Fruit fly (Drosophila melanogaster) whole organism, embryonic: ENCODE measurements around the gene Zwilch.
A peak's percentile ranks its signal among the peaks of the same experiment; 100 is the strongest.

ENCODE experiments used
- Antp ChIP-seq: fragments of 200-800 bp; sonication (Bioruptor generic); optimal IDR thresholded peaks from 3 replicates; lab custom pipeline; 2016; ENCODE audit warnings: missing biosample characterization, missing genetic modification characterization
- B-H2 ChIP-seq: fragments of 200-800 bp; sonication (Bioruptor generic); optimal IDR thresholded peaks from 2 replicates; lab custom pipeline; 2018; ENCODE audit warnings: missing biosample characterization, mild to moderate bottlenecking, missing genetic modification characterization
- CG10147 ChIP-seq: fragments of 200-800 bp; sonication (Bioruptor generic); optimal IDR thresholded peaks from 2 replicates; lab custom pipeline; 2019; ENCODE audit warnings: missing biosample characterization, mild to moderate bottlenecking, missing genetic modification characterization, moderate library complexity
- CG10321 ChIP-seq: fragments of 200-800 bp; sonication (Bioruptor generic); IDR thresholded peaks from 2 replicates; pipeline ENCODE4 v1.3.6; 2022; ENCODE audit warnings: missing biosample characterization, missing genetic modification characterization
- CG12236 ChIP-seq: fragments of 200-800 bp; sonication (Bioruptor generic); optimal IDR thresholded peaks from 2 replicates; lab custom pipeline; 2016; ENCODE audit warnings: missing biosample characterization, missing genetic modification characterization
- CG12744 ChIP-seq: fragments of 200-800 bp; sonication (Bioruptor generic); optimal IDR thresholded peaks from 2 replicates; lab custom pipeline; 2016; ENCODE audit warnings: missing biosample characterization, missing genetic modification characterization
- CG14050 ChIP-seq: fragments of 200-800 bp; sonication (Bioruptor generic); IDR thresholded peaks from 3 replicates; pipeline ENCODE4 v1.3.6; 2022; ENCODE audit warnings: missing biosample characterization, missing genetic modification characterization
- CG14965 ChIP-seq: fragments of 200-800 bp; sonication (Bioruptor generic); optimal IDR thresholded peaks from 2 replicates; lab custom pipeline; 2016; ENCODE audit warnings: missing biosample characterization, missing genetic modification characterization, borderline replicate concordance
- CG15011 ChIP-seq: fragments of 200-800 bp; sonication (Bioruptor generic); optimal IDR thresholded peaks from 3 replicates; lab custom pipeline; 2018; ENCODE audit warnings: missing biosample characterization, mild to moderate bottlenecking, missing genetic modification characterization
- CG15479 ChIP-seq: fragments of 200-800 bp; sonication (Bioruptor generic); optimal IDR thresholded peaks from 3 replicates; lab custom pipeline; 2019; ENCODE audit warnings: missing biosample characterization, mild to moderate bottlenecking, missing genetic modification characterization, moderate library complexity
- CG16813 ChIP-seq: fragments of 200-800 bp; sonication (Bioruptor generic); IDR thresholded peaks from 3 replicates; pipeline ENCODE4 v1.3.6; 2022; ENCODE audit warnings: missing biosample characterization, missing genetic modification characterization; ENCODE audit not compliant: partially characterized antibody
- CG16815 ChIP-seq: fragments of 200-800 bp; sonication (Bioruptor generic); optimal IDR thresholded peaks from 3 replicates; lab custom pipeline; 2017; ENCODE audit warnings: missing biosample characterization, mild to moderate bottlenecking, missing genetic modification characterization
- CG17359 ChIP-seq: fragments of 200-800 bp; sonication (Bioruptor generic); optimal IDR thresholded peaks from 3 replicates; lab custom pipeline; 2018; ENCODE audit warnings: missing biosample characterization, mild to moderate bottlenecking, missing genetic modification characterization, moderate library complexity
- CG2199 ChIP-seq: fragments of 200-800 bp; sonication (Bioruptor generic); IDR thresholded peaks from 3 replicates; pipeline ENCODE4 v1.3.6; 2022; ENCODE audit warnings: missing biosample characterization, missing genetic modification characterization
- CG32767 ChIP-seq: fragments of 200-800 bp; sonication (Bioruptor generic); IDR thresholded peaks from 2 replicates; pipeline ENCODE4 v1.3.6; 2022; ENCODE audit warnings: missing biosample characterization, missing genetic modification characterization
- CG43689 ChIP-seq: fragments of 200-800 bp; sonication (Bioruptor generic); IDR thresholded peaks from 2 replicates; pipeline ENCODE4 v1.3.6; 2022; ENCODE audit warnings: missing biosample characterization, missing genetic modification characterization
- CG6683 ChIP-seq: fragments of 200-800 bp; sonication (Bioruptor generic); optimal IDR thresholded peaks from 2 replicates; lab custom pipeline; 2017; ENCODE audit warnings: missing biosample characterization, mild to moderate bottlenecking, missing genetic modification characterization, missing genetic modification reagents
- CG6854 ChIP-seq: fragments of 200-800 bp; sonication (Bioruptor generic); optimal IDR thresholded peaks from 3 replicates; lab custom pipeline; 2017; ENCODE audit warnings: missing biosample characterization, mild to moderate bottlenecking, missing genetic modification characterization
- CG7271 ChIP-seq: fragments of 200-800 bp; sonication (Bioruptor generic); optimal IDR thresholded peaks from 2 replicates; lab custom pipeline; 2018; ENCODE audit warnings: missing biosample characterization, mild to moderate bottlenecking, missing genetic modification characterization, moderate library complexity
- CG7928 ChIP-seq: fragments of 200-800 bp; sonication (Bioruptor generic); optimal IDR thresholded peaks from 2 replicates; lab custom pipeline; 2017; ENCODE audit warnings: missing biosample characterization, mild to moderate bottlenecking, missing genetic modification characterization
- CG8765 ChIP-seq: fragments of 200-800 bp; sonication (Bioruptor generic); IDR thresholded peaks from 2 replicates; pipeline ENCODE4 v1.3.6; 2022; ENCODE audit warnings: missing biosample characterization, missing genetic modification characterization
- ERR ChIP-seq: fragments of 200-800 bp; sonication (Bioruptor generic); optimal IDR thresholded peaks from 2 replicates; lab custom pipeline; 2016; ENCODE audit warnings: missing biosample characterization, missing genetic modification characterization
- Eip74EF ChIP-seq, 2 experiments: fragments of 200-800 bp in 1 of 2; fragments of >200 bp in 1 of 2; sonication (Bioruptor generic) in 1 of 2; optimal IDR thresholded peaks; 2 replicates each; lab custom pipeline; 2017 to 2019; ENCODE audit warnings: missing biosample characterization in 2 of 2, missing genetic modification characterization in 2 of 2, mild to moderate bottlenecking in 1 of 2, moderate library complexity in 1 of 2
- Ets97D ChIP-seq: fragments of 200-800 bp; sonication (Bioruptor generic); optimal IDR thresholded peaks from 3 replicates; lab custom pipeline; 2016; ENCODE audit warnings: missing biosample characterization, missing genetic modification characterization
- Fer1 ChIP-seq: fragments of 200-800 bp; sonication (Bioruptor generic); optimal IDR thresholded peaks from 2 replicates; lab custom pipeline; 2017; ENCODE audit warnings: missing biosample characterization, mild to moderate bottlenecking, missing genetic modification characterization
- HLH54F ChIP-seq: fragments of 200-800 bp; sonication (Bioruptor generic); optimal IDR thresholded peaks from 3 replicates; lab custom pipeline; 2016; ENCODE audit warnings: missing biosample characterization, missing genetic modification characterization
- Ptx1 ChIP-seq: fragments of 200-800 bp; sonication (Bioruptor generic); IDR thresholded peaks from 2 replicates; pipeline ENCODE4 v1.3.6; 2022; ENCODE audit warnings: missing biosample characterization, missing genetic modification characterization
- Trl ChIP-seq, 3 experiments: fragments of >200 bp in 2 of 3; fragments of 200-800 bp in 1 of 3; sonication (Bioruptor generic) in 1 of 3; optimal IDR thresholded peaks; 2 replicates in 1 of 3; 3 replicates in 2 of 3; lab custom pipeline; 2016 to 2017; ENCODE audit warnings: missing biosample characterization in 1 of 3, missing genetic modification characterization in 1 of 3
- Xbp1 ChIP-seq: fragments of 200-800 bp; sonication (Bioruptor generic); optimal IDR thresholded peaks from 3 replicates; lab custom pipeline; 2016; ENCODE audit warnings: missing biosample characterization, mild to moderate bottlenecking, missing genetic modification characterization
- amos ChIP-seq: fragments of 200-800 bp; sonication (Bioruptor generic); IDR thresholded peaks from 2 replicates; pipeline ENCODE4 v1.3.6; 2022; ENCODE audit warnings: missing biosample characterization, missing genetic modification characterization; ENCODE audit not compliant: partially characterized antibody
- bbx ChIP-seq: fragments of 200-800 bp; sonication (Bioruptor generic); IDR thresholded peaks from 2 replicates; pipeline ENCODE4 v1.3.6; 2022; ENCODE audit warnings: missing biosample characterization, missing genetic modification characterization; ENCODE audit not compliant: partially characterized antibody
- bcd ChIP-seq: fragments of 200-800 bp; sonication (Bioruptor generic); optimal IDR thresholded peaks from 2 replicates; lab custom pipeline; 2017; ENCODE audit warnings: missing biosample characterization, mild to moderate bottlenecking, missing genetic modification characterization
- ci ChIP-seq: fragments of 200-800 bp; sonication (Bioruptor generic); IDR thresholded peaks from 3 replicates; pipeline ENCODE4 v1.3.6; 2022; ENCODE audit warnings: missing biosample characterization, missing genetic modification characterization
- grau ChIP-seq: fragments of 200-800 bp; optimal IDR thresholded peaks from 3 replicates; lab custom pipeline; 2019; ENCODE audit warnings: missing biosample characterization, mild to moderate bottlenecking, missing genetic modification characterization, moderate library complexity
- jing ChIP-seq: fragments of 200-800 bp; sonication (Bioruptor generic); optimal IDR thresholded peaks from 2 replicates; lab custom pipeline; 2018; ENCODE audit warnings: missing biosample characterization, mild to moderate bottlenecking, missing genetic modification characterization
- lab ChIP-seq: fragments of 200-800 bp; sonication (Bioruptor generic); optimal IDR thresholded peaks from 3 replicates; lab custom pipeline; 2017; ENCODE audit warnings: missing biosample characterization, missing genetic modification characterization, mild to moderate bottlenecking, moderate library complexity, missing genetic modification reagents
- nerfin-2 ChIP-seq: fragments of 200-800 bp; sonication (Bioruptor generic); IDR thresholded peaks from 2 replicates; pipeline ENCODE4 v1.3.6; 2022; ENCODE audit warnings: missing biosample characterization, missing genetic modification characterization; ENCODE audit not compliant: partially characterized antibody
- oc ChIP-seq: fragments of 200-800 bp; sonication (Bioruptor generic); optimal IDR thresholded peaks from 2 replicates; lab custom pipeline; 2018; ENCODE audit warnings: missing biosample characterization, mild to moderate bottlenecking, missing genetic modification characterization, moderate library complexity
- odd ChIP-seq: fragments of 200-800 bp; sonication (Bioruptor generic); optimal IDR thresholded peaks from 2 replicates; lab custom pipeline; 2017; ENCODE audit warnings: missing biosample characterization, mild to moderate bottlenecking, missing genetic modification characterization
- pum ChIP-seq: fragments of 200-800 bp; sonication (Bioruptor generic); optimal IDR thresholded peaks from 2 replicates; lab custom pipeline; 2016; ENCODE audit warnings: missing biosample characterization, missing genetic modification characterization
- run ChIP-seq: fragments of 200-800 bp; sonication (Bioruptor generic); optimal IDR thresholded peaks from 3 replicates; lab custom pipeline; 2018; ENCODE audit warnings: missing biosample characterization, mild to moderate bottlenecking, missing genetic modification characterization
- zen ChIP-seq: fragments of 200-800 bp; sonication (Bioruptor generic); optimal IDR thresholded peaks from 3 replicates; lab custom pipeline; 2018; ENCODE audit warnings: missing biosample characterization, mild to moderate bottlenecking, missing genetic modification characterization, moderate library complexity
- zfh1 ChIP-seq: fragments of 200-800 bp; sonication (Bioruptor generic); IDR thresholded peaks from 3 replicates; pipeline ENCODE4 v1.3.6; 2022; ENCODE audit warnings: missing biosample characterization, missing genetic modification characterization

The Zwilch gene

dm6 chr3R:31220456-31221336, 7.5 kb upstream of the Zwilch start, which contains the start of gene CG12054 (continued):
- no peak for TF ChIP-seq Trl (optimal IDR thresholded peaks at IDR 0.05; lab: Kevin White, UChicago)
- no peak for TF ChIP-seq Trl (GFP tag; optimal IDR thresholded peaks at IDR 0.05; lab: Kevin White, UChicago)
- peak; percentile 93 for TF ChIP-seq CG15479 (GFP tag; lab: Kevin White, UChicago)
- peak; percentile 37 for TF ChIP-seq B-H2 (GFP tag; lab: Kevin White, UChicago)

- TF ChIP-seq CG14050 (GFP tag; lab: Robert Waterston, UW) = no peak
- TF ChIP-seq amos (GFP tag; lab: Robert Waterston, UW) = no peak
- TF ChIP-seq CG32767 (GFP tag; lab: Robert Waterston, UW) = no peak
- peak; percentile 26 for TF ChIP-seq pum (GFP tag; lab: Kevin White, UChicago)
- no peak for TF ChIP-seq CG15011 (GFP tag; lab: Kevin White, UChicago)
- TF ChIP-seq CG7271 (tag; lab: Kevin White, UChicago) = no peak
- no peak for TF ChIP-seq CG8765 (GFP tag; lab: Robert Waterston, UW)
- peak; percentile 47 for TF ChIP-seq bcd (GFP tag; lab: Kevin White, UChicago)
- peak; percentile 70 for TF ChIP-seq CG7928
- peak in 1 of 2 experiments; percentile 86 for TF ChIP-seq Eip74EF (GFP tag; optimal IDR thresholded peaks at IDR 0.05; lab: Kevin White, UChicago)
- peak; percentile 40 for TF ChIP-seq zen (tag; lab: Kevin White, UChicago)
- no peak for TF ChIP-seq ci (GFP tag; lab: Robert Waterston, UW)
- no peak for TF ChIP-seq zfh1 (GFP tag; lab: Robert Waterston, UW)
- no peak for TF ChIP-seq nerfin-2
- TF ChIP-seq Antp (GFP tag; lab: Kevin White, UChicago) = peak; percentile 58
- TF ChIP-seq Fer1 (GFP tag; lab: Kevin White, UChicago) = peak; percentile 75
- no peak for TF ChIP-seq CG43689 (GFP tag; lab: Robert Waterston, UW)
- TF ChIP-seq CG16815 (GFP tag; lab: Kevin White, UChicago) = peak; percentile 15
- TF ChIP-seq run (tag; lab: Kevin White, UChicago) = no peak
- TF ChIP-seq CG12744 (GFP tag; lab: Kevin White, UChicago) = peak; percentile 7
- TF ChIP-seq HLH54F (GFP tag; lab: Kevin White, UChicago) = peak; percentile 16
- no peak for TF ChIP-seq oc (tag; lab: Kevin White, UChicago)
- TF ChIP-seq CG16813 = no peak
- no peak for TF ChIP-seq CG10321 (GFP tag; lab: Robert Waterston, UW)
- peak; percentile 58 for TF ChIP-seq ERR
- peak; percentile 51 for TF ChIP-seq CG15479 (GFP tag; lab: Kevin White, UChicago)
- TF ChIP-seq CG12236 (GFP tag; lab: Kevin White, UChicago) = no peak
- TF ChIP-seq CG6683 (GFP tag; lab: Kevin White, UChicago) = peak; percentile 25
- TF ChIP-seq Xbp1 (GFP tag; lab: Kevin White, UChicago) = no peak
- TF ChIP-seq bbx (GFP tag; lab: Robert Waterston, UW) = no peak
- peak; percentile 94 for TF ChIP-seq Ets97D (GFP tag; lab: Kevin White, UChicago)
- no peak for TF ChIP-seq CG14965 (GFP tag; lab: Kevin White, UChicago)
- no peak for TF ChIP-seq CG2199 (GFP tag; lab: Robert Waterston, UW)
- no peak for TF ChIP-seq Ptx1
- peak; percentile 31 for TF ChIP-seq grau
- TF ChIP-seq lab = peak; percentile 67
- peak; percentile 59 for TF ChIP-seq odd (GFP tag; lab: Kevin White, UChicago)
- peak; percentile 79 for TF ChIP-seq CG6854 (GFP tag; lab: Kevin White, UChicago)
- TF ChIP-seq CG17359 (tag; lab: Kevin White, UChicago) = peak; percentile 14
- no peak for TF ChIP-seq CG10147 (GFP tag; lab: Kevin White, UChicago)
- no peak for TF ChIP-seq jing (GFP tag; lab: Kevin White, UChicago)
These were observed 6.1 kb upstream of the Zwilch start, which contains the start of gene ATPsynC for dm6 chr3R:31218997-31219992. Gene ATPsynC, minus strand, starts transcription at chr3R:31219630.
